Fruit fly (Drosophila melanogaster) whole organism, embryonic: Measurements from ENCODE around the gene CG4962.

Source experiments
- CG8478 ChIP-seq: fragments of >200 bp; optimal IDR thresholded peaks from 2 replicates; lab custom pipeline; 2018
- bcd ChIP-seq: fragments of 200-800 bp; sonication (Bioruptor generic); optimal IDR thresholded peaks from 2 replicates; lab custom pipeline; 2017; ENCODE audit warnings: missing biosample characterization, mild to moderate bottlenecking, missing genetic modification characterization
- ewg ChIP-seq: fragments of 200-800 bp; sonication (Bioruptor generic); optimal IDR thresholded peaks from 3 replicates; lab custom pipeline; 2017; ENCODE audit warnings: mild to moderate bottlenecking, missing biosample characterization, missing genetic modification reagents, missing genetic modification characterization

DNA sequence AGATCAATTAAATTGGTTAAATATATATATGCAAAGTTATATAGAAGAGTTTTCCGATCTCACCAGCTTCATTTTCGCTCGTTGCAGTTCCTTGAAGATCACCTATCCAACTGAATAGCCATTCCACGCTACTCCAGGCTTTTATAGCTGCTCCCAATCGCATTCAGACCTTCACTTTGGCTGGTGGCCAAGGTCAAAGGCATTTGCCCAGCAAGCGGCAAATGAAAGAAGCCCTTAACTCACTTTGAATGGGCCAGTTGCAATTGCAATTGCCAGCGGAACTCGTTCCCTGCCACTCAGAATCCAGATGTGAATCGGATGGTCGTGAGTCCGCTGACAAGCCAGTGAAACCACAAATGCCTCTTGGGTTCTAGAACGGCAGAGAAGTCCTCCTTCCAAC lies 33.8 kb downstream of the CG4962 start, which contains the start of gene CG34247:
- TF ChIP-seq CG8478 (lab: Kevin White, UChicago) (no peak), ewg (no peak), bcd (GFP tag; lab: Kevin White, UChicago) (no peak)
